Fruit fly (Drosophila melanogaster) whole organism, wandering third instar larva: ENCODE results near the gene Rpn5.

Experiments used
- CG32264 ChIP-seq: fragments of 200-800 bp; sonication (Bioruptor generic); optimal IDR thresholded peaks from 2 replicates; lab custom pipeline; 2016; ENCODE audit warnings: missing biosample characterization, missing genetic modification characterization
- CG9705 ChIP-seq: fragments of 200-800 bp; sonication (Bioruptor generic); optimal IDR thresholded peaks from 2 replicates; lab custom pipeline; 2018; ENCODE audit warnings: missing biosample characterization, mild to moderate bottlenecking, missing genetic modification characterization
- GATAd ChIP-seq: sonication (Bioruptor generic); optimal IDR thresholded peaks from 2 replicates; lab custom pipeline; 2016; ENCODE audit warnings: missing biosample characterization, missing genetic modification characterization
- Hnf4 ChIP-seq: fragments of 200-800 bp; sonication (Bioruptor generic); optimal IDR thresholded peaks from 2 replicates; lab custom pipeline; 2016; ENCODE audit warnings: missing biosample characterization, mild to moderate bottlenecking, missing genetic modification characterization
- Hr78 ChIP-seq: fragments of >200 bp; optimal IDR thresholded peaks from 2 replicates; lab custom pipeline; 2017; ENCODE audit warnings: missing biosample characterization, missing genetic modification characterization
- Mio ChIP-seq: sonication (Bioruptor generic); optimal IDR thresholded peaks from 2 replicates; lab custom pipeline; 2016; ENCODE audit warnings: missing biosample characterization, missing genetic modification characterization
- Sp1 ChIP-seq: fragments of 200-800 bp; sonication (Bioruptor generic); optimal IDR thresholded peaks from 3 replicates; lab custom pipeline; 2019; ENCODE audit warnings: missing biosample characterization, mild to moderate bottlenecking, missing genetic modification characterization, moderate library complexity
- h ChIP-seq: fragments of 200-800 bp; sonication (Bioruptor generic); optimal IDR thresholded peaks from 3 replicates; lab custom pipeline; 2016; ENCODE audit warnings: missing biosample characterization, mild to moderate bottlenecking, missing genetic modification characterization
- lola ChIP-seq: fragments of >200 bp; optimal IDR thresholded peaks from 2 replicates; lab custom pipeline; 2017; ENCODE audit warnings: missing biosample characterization, missing genetic modification characterization
- rgr ChIP-seq: fragments of 200-800 bp; sonication (Bioruptor generic); optimal IDR thresholded peaks from 3 replicates; lab custom pipeline; 2016; ENCODE audit warnings: missing biosample characterization, mild to moderate bottlenecking, missing genetic modification characterization
- sage ChIP-seq: fragments of 200-800 bp; sonication (Bioruptor generic); optimal IDR thresholded peaks from 2 replicates; lab custom pipeline; 2016; ENCODE audit warnings: missing biosample characterization, mild to moderate bottlenecking, missing genetic modification characterization
- tai ChIP-seq: sonication (Bioruptor generic); optimal IDR thresholded peaks from 2 replicates; lab custom pipeline; 2016; ENCODE audit warnings: missing biosample characterization, missing genetic modification characterization
- usp ChIP-seq: fragments of >200 bp; optimal IDR thresholded peaks from 2 replicates; lab custom pipeline; 2017; ENCODE audit warnings: missing biosample characterization, missing genetic modification characterization

- TF ChIP-seq Hnf4: no peak
- peak; percentile 62 for TF ChIP-seq h
- TF ChIP-seq GATAd (GFP tag; lab: Kevin White, UChicago): no peak
- no peak for TF ChIP-seq usp (GFP tag; lab: Kevin White, UChicago)
- TF ChIP-seq Hr78 (GFP tag; lab: Kevin White, UChicago): no peak
- no peak for TF ChIP-seq Mio (GFP tag; lab: Kevin White, UChicago)
- TF ChIP-seq rgr: peak; percentile 2
- no peak for TF ChIP-seq CG32264 (GFP tag; lab: Kevin White, UChicago)
- no peak for TF ChIP-seq tai
- TF ChIP-seq lola (GFP tag; lab: Kevin White, UChicago): peak; percentile 37
- peak; percentile 11 for TF ChIP-seq Sp1 (GFP tag; lab: Kevin White, UChicago)
- no peak for TF ChIP-seq sage (GFP tag; lab: Kevin White, UChicago)
- TF ChIP-seq CG9705 (GFP tag; lab: Kevin White, UChicago): no peak
These were observed 46.8 kb upstream of the Rpn5 start, which contains the start of the genes Sym and Madm for dm6 chr3R:5742278-5743196.
